Fruit fly (Drosophila melanogaster): ENCODE results near the gene CG34429.
A peak's percentile ranks its signal among the peaks of the same experiment; 100 is the strongest.

CG34429 gene

DNA sequence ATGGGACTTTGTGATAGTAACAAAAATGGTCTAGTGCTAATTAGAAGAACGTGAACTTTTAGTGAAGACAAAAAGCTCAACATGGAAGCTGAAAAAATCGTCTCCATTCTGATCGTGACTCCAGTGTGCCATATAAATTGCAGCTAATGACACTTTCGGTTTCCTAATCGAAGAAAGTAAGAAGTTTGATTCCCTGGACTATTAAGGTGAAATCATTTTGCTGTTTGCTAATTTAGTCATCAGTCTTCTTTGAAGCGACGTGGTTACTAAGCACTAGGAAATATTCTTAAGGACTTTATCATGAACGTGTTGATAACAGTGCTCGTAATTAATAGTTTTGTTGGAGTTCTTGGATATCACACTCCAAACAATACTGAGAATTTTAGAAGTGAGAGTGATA, at the start of gene CG34429:
Gene CG34429 (plus strand): TSS at position 301 of the 400 bp plus-strand sequence.
- TF ChIP-seq Clk (GFP tag; optimal IDR thresholded peaks at IDR 0.05) = no peak
- no peak for TF ChIP-seq CG7101 (tag; optimal IDR thresholded peaks at IDR 0.05)
- TF ChIP-seq CG7045 (GFP tag; optimal IDR thresholded peaks at IDR 0.05) = no peak
- TF ChIP-seq kay (GFP tag; ENCODE audit: borderline replicate concordance) = no peak
- no peak for TF ChIP-seq cic (GFP tag; optimal IDR thresholded peaks at IDR 0.05)
- no peak for TF ChIP-seq CG11617 (GFP tag; optimal IDR thresholded peaks at IDR 0.05)
- TF ChIP-seq toe (GFP tag; optimal IDR thresholded peaks at IDR 0.05) = no peak
- no peak for TF ChIP-seq CG5204 (GFP tag; optimal IDR thresholded peaks at IDR 0.05)
- TF ChIP-seq CG1620 (GFP tag; optimal IDR thresholded peaks at IDR 0.05) = no peak
- no peak for TF ChIP-seq Crg-1 (GFP tag; optimal IDR thresholded peaks at IDR 0.05)
- TF ChIP-seq tj (GFP tag; optimal IDR thresholded peaks at IDR 0.05) = no peak
- TF ChIP-seq Hr96 (GFP tag; optimal IDR thresholded peaks at IDR 0.05) = no peak
- TF ChIP-seq pad (GFP tag; optimal IDR thresholded peaks at IDR 0.05) = no peak
- TF ChIP-seq CG33017 (tag; optimal IDR thresholded peaks at IDR 0.05) = no peak
- no peak for TF ChIP-seq Mnt (GFP tag; optimal IDR thresholded peaks at IDR 0.05)
- TF ChIP-seq bab1 (GFP tag; optimal IDR thresholded peaks at IDR 0.05) = no peak
- no peak for TF ChIP-seq cnc (optimal IDR thresholded peaks at IDR 0.05)

DNA sequence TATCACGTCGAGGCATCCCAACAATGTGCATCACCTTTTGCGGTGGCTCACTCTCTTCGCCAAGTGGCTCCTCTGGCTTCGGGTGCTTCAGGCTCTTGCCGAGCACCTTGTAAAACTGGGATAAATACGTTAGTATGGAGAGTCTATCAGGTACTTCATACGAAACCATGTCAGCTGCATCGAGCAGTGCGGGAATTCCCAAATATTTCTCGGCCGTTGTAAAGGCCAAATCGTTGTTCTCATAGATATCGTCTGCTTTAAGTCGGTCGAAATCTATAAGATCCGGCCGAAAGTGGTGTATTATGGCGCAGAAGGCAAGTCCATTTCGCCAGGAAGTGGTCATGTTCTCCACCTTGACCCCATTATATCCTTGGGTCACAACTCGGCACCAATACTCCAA, 48.2 kb upstream of the CG34429 start:
- TF ChIP-seq Crg-1 (GFP tag; optimal IDR thresholded peaks at IDR 0.05) = no peak
- no peak for TF ChIP-seq CG11617 (GFP tag; optimal IDR thresholded peaks at IDR 0.05)
- no peak for TF ChIP-seq kay (GFP tag; ENCODE audit: borderline replicate concordance)

DNA sequence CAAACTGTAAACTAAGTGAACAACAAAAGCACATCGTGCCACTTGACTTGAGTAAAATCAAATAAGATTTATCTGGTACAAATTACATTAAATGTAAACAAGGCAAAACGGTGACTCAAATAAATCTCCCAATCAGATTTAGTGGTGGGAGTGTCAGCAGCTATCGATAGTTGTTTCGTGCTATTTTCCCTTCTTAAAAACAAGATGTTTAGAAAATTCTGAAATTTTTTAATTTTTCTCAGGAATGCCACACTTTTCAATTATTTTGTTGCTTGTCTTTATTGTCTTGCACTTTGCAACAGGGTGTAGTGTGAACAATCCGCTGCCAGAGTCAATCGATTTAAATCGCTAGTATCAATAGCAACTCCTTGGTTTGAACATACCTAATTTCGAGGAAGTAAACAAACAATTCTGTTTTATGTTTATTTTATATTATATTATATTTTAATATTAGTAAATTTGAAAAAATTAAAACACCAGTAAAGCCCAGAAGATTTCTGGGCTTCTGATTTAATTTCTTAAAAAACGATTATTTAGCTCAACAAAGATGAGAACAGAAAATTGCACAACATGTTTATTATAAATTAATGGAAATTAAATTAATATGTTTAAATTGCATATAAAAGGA, 47.5 kb upstream of the CG34429 start, which contains the start of gene MICAL-like:
Gene MICAL-like (minus strand): TSS at position 138 of the 628 bp plus-strand sequence.
- TF ChIP-seq cic (GFP tag; optimal IDR thresholded peaks at IDR 0.05) (no peak), Clk (GFP tag; optimal IDR thresholded peaks at IDR 0.05) (no peak), Mnt (GFP tag; optimal IDR thresholded peaks at IDR 0.05) (no peak), kay (GFP tag; ENCODE audit: borderline replicate concordance) (peak; percentile 94), Hr96 (GFP tag; optimal IDR thresholded peaks at IDR 0.05) (peak; percentile 58), tj (GFP tag; optimal IDR thresholded peaks at IDR 0.05) (no peak), CG11617 (GFP tag; optimal IDR thresholded peaks at IDR 0.05) (no peak), CG33017 (tag; optimal IDR thresholded peaks at IDR 0.05) (no peak), CG7045 (GFP tag; optimal IDR thresholded peaks at IDR 0.05) (no peak), pad (GFP tag; optimal IDR thresholded peaks at IDR 0.05) (no peak), Crg-1 (GFP tag; optimal IDR thresholded peaks at IDR 0.05) (peak; percentile 24), toe (GFP tag; optimal IDR thresholded peaks at IDR 0.05) (peak; percentile 53)

DNA sequence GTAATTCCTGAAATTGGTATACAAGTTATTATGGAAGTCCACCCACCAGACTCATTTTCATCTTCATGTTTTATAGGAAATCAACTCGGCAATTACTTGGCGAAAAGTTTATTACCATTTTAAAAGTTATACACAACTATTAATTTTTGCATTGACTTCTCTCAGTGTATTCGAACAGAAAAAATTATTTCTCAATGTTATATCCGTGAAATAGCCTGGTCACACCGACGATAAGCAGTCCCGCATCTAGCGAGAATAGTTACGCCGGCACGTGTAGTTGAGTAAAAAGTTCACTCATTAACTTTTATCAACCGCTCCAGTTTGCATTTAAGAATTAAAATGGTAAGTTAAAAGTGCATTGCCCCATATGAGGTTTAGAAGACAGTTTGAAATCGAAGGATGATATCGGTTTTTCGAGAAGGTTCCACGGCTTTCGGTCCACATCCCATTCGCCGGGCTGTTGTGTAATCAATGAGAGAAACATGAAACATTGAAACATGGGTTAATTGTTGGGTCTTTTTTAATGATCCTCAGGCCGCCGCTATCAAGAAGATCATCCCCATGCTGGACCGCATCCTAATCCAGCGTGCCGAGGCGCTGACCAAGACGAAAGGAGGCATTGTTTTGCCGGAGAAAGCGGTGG, 46.9 kb upstream of the CG34429 start, which contains the start of gene CG11267:
Gene CG11267 (plus strand): TSS at position 228 of the 643 bp plus-strand sequence.
- TF ChIP-seq tj (GFP tag; optimal IDR thresholded peaks at IDR 0.05) (peak; percentile 21), pad (GFP tag; optimal IDR thresholded peaks at IDR 0.05) (peak; percentile 68), CG14711 (tag; optimal IDR thresholded peaks at IDR 0.05) (peak; percentile 79), CG5204 (GFP tag; optimal IDR thresholded peaks at IDR 0.05) (no peak), kay (GFP tag; ENCODE audit: borderline replicate concordance) (no peak), CG7045 (GFP tag; optimal IDR thresholded peaks at IDR 0.05) (peak; percentile 87), CG12768 (GFP tag; optimal IDR thresholded peaks at IDR 0.05) (peak; percentile 83), bab1 (GFP tag; optimal IDR thresholded peaks at IDR 0.05) (peak; percentile 72), toe (GFP tag; optimal IDR thresholded peaks at IDR 0.05) (peak; percentile 88), Clk (GFP tag; optimal IDR thresholded peaks at IDR 0.05) (peak; percentile 51), ovo (GFP tag; optimal IDR thresholded peaks at IDR 0.05) (peak; percentile 2), CG7101 (tag; optimal IDR thresholded peaks at IDR 0.05) (peak; percentile 72), cic (GFP tag; optimal IDR thresholded peaks at IDR 0.05) (peak; percentile 55), cnc (optimal IDR thresholded peaks at IDR 0.05) (no peak), CG33017 (tag; optimal IDR thresholded peaks at IDR 0.05) (peak; percentile 61), Hr96 (GFP tag; optimal IDR thresholded peaks at IDR 0.05) (peak; percentile 51), CG1620 (GFP tag; optimal IDR thresholded peaks at IDR 0.05) (peak; percentile 69), Mnt (GFP tag; optimal IDR thresholded peaks at IDR 0.05) (peak; percentile 95), CG11617 (GFP tag; optimal IDR thresholded peaks at IDR 0.05) (peak; percentile 58), Crg-1 (GFP tag; optimal IDR thresholded peaks at IDR 0.05) (no peak)

DNA sequence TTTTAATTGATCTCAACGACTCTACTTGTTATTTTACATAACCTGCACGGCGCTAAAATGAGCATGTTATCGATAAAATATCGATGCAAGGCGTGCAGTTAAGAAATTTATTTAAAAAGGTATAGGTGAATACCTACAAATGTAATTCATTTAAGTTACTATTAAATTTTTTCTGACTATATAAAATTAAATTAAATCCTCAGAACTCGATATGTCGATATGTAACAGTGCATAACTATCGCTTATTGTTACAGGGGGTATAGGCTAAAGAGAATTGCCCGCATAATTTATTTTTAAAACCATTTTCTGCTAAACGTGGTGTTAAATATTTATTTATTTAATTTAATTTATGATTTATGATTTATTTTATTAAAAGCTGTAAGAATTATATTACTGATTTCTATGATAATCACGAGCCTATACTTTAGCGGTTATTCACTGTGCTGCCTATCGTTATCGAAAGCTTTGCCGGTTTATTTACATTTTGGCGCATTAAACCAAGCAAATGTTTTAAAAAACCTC, 45.0 kb upstream of the CG34429 start, which contains the start of the genes mRpL20 and Icmt:
Gene mRpL20 (minus strand): TSS at position 65 of the 522 bp plus-strand sequence.
Gene Icmt (plus strand): TSS at position 464 of the 522 bp plus-strand sequence.
- no peak for TF ChIP-seq cnc (optimal IDR thresholded peaks at IDR 0.05)
- TF ChIP-seq CG1620 (GFP tag; optimal IDR thresholded peaks at IDR 0.05) = peak; percentile 68
- peak; percentile 87 for TF ChIP-seq CG14711 (tag; optimal IDR thresholded peaks at IDR 0.05)
- peak; percentile 62 for TF ChIP-seq pad (GFP tag; optimal IDR thresholded peaks at IDR 0.05)
- TF ChIP-seq tj (GFP tag; optimal IDR thresholded peaks at IDR 0.05) = peak; percentile 70
- peak; percentile 95 for TF ChIP-seq bab1 (GFP tag; optimal IDR thresholded peaks at IDR 0.05)
- TF ChIP-seq CG12768 (GFP tag; optimal IDR thresholded peaks at IDR 0.05) = peak; percentile 72
- peak; percentile 98 for TF ChIP-seq CG33017 (tag; optimal IDR thresholded peaks at IDR 0.05)
- TF ChIP-seq CG7101 (tag; optimal IDR thresholded peaks at IDR 0.05) = peak; percentile 98
- peak; percentile 94 for TF ChIP-seq kay (GFP tag; ENCODE audit: borderline replicate concordance)
- TF ChIP-seq toe (GFP tag; optimal IDR thresholded peaks at IDR 0.05) = peak; percentile 83
- peak; percentile 45 for TF ChIP-seq Clk (GFP tag; optimal IDR thresholded peaks at IDR 0.05)
- peak; percentile 73 for TF ChIP-seq ovo (GFP tag; optimal IDR thresholded peaks at IDR 0.05)
- TF ChIP-seq Hr96 (GFP tag; optimal IDR thresholded peaks at IDR 0.05) = peak; percentile 55
- TF ChIP-seq CG11617 (GFP tag; optimal IDR thresholded peaks at IDR 0.05) = peak; percentile 91
- no peak for TF ChIP-seq CG5204 (GFP tag; optimal IDR thresholded peaks at IDR 0.05)
- TF ChIP-seq cic (GFP tag; optimal IDR thresholded peaks at IDR 0.05) = no peak
- peak; percentile 81 for TF ChIP-seq Mnt (GFP tag; optimal IDR thresholded peaks at IDR 0.05)
- peak; percentile 54 for TF ChIP-seq Crg-1 (GFP tag; optimal IDR thresholded peaks at IDR 0.05)
- peak; percentile 85 for TF ChIP-seq CG7045 (GFP tag; optimal IDR thresholded peaks at IDR 0.05)

Measured in whole organism, adult.